Worm (Caenorhabditis elegans) whole organism, young adult: ENCODE measurements around the gene sulp-5.

Experiments used
- F33H1.4 ChIP-seq: fragments of 200-800 bp; sonication (Bioruptor generic); IDR thresholded peaks from 2 replicates; pipeline ENCODE4 v1.3.6; 2022; ENCODE audit warnings: missing genetic modification reagents, missing genetic modification characterization, missing compliant biosample characterization
- Y67H2A.10 ChIP-seq: fragments of 200-800 bp; sonication (Bioruptor generic); conservative IDR thresholded peaks from 2 replicates; pipeline ENCODE4 v1.3.6; 2022; ENCODE audit warnings: missing genetic modification reagents, missing genetic modification characterization, missing compliant biosample characterization
- ama-1 ChIP-seq, 3 experiments: fragments of 150-350 bp in 1 of 3; sonication (generic microtip) in 2 of 3; optimal IDR thresholded peaks; 2 replicates each; lab custom pipeline; 2014 to 2018; ENCODE audit warnings: missing biosample characterization in 2 of 3, missing genetic modification characterization in 2 of 3, missing genetic modification reagents in 2 of 3
- hsf-1 ChIP-seq: fragments of 200-800 bp; sonication (Bioruptor generic); IDR thresholded peaks from 2 replicates; pipeline ENCODE4 v1.3.6; 2022; ENCODE audit warnings: missing genetic modification reagents, missing genetic modification characterization, missing compliant biosample characterization
- nfya-1 ChIP-seq: sonication (generic microtip); optimal IDR thresholded peaks from 2 replicates; lab custom pipeline; 2017; ENCODE audit warnings: antibody characterized with exemption, missing compliant biosample characterization, missing genetic modification characterization, borderline replicate concordance; ENCODE audit not compliant: insufficient read depth

- TF ChIP-seq F33H1.4: no peak
- no peak for TF ChIP-seq ama-1 (optimal IDR thresholded peaks at IDR 0.05; lab: Kevin White, UChicago)
- no peak for TF ChIP-seq ama-1 (GFP tag; optimal IDR thresholded peaks at IDR 0.05; lab: Kevin White, UChicago)
- no peak for TF ChIP-seq Y67H2A.10
- no peak for TF ChIP-seq nfya-1
- TF ChIP-seq hsf-1 (GFP tag; lab: Robert Waterston, UW): no peak
Observed at ce11 chrV:11900127-11900526, 20.3 kb downstream of the sulp-5 start.
